Fruit fly (Drosophila melanogaster) whole organism, embryonic: Measurements from ENCODE around the gene Crg-1.
A peak's percentile ranks its signal among the peaks of the same experiment; 100 is the strongest.

Experiments
- Antp ChIP-seq: fragments of 200-800 bp; sonication (Bioruptor generic); optimal IDR thresholded peaks from 3 replicates; lab custom pipeline; 2016; ENCODE audit warnings: missing biosample characterization, missing genetic modification characterization
- CG10147 ChIP-seq: fragments of 200-800 bp; sonication (Bioruptor generic); optimal IDR thresholded peaks from 2 replicates; lab custom pipeline; 2019; ENCODE audit warnings: missing biosample characterization, mild to moderate bottlenecking, missing genetic modification characterization, moderate library complexity
- CG10209 ChIP-seq: fragments of 200-800 bp; sonication (Bioruptor generic); optimal IDR thresholded peaks from 3 replicates; lab custom pipeline; 2017; ENCODE audit warnings: missing biosample characterization, mild to moderate bottlenecking, missing genetic modification characterization, missing genetic modification reagents
- CG10462 ChIP-seq: fragments of 200-800 bp; sonication (Bioruptor generic); optimal IDR thresholded peaks from 2 replicates; lab custom pipeline; 2016; ENCODE audit warnings: missing biosample characterization, missing genetic modification characterization
- CG11398 ChIP-seq: fragments of 200-800 bp; sonication (Bioruptor generic); optimal IDR thresholded peaks from 2 replicates; lab custom pipeline; 2016; ENCODE audit warnings: missing biosample characterization, missing genetic modification characterization
- CG11696 ChIP-seq: fragments of 200-800 bp; sonication (Bioruptor generic); IDR thresholded peaks from 2 replicates; pipeline ENCODE4 v1.3.6; 2022; ENCODE audit warnings: missing biosample characterization, missing genetic modification characterization
- CG11723 ChIP-seq: fragments of 200-800 bp; sonication (Bioruptor generic); optimal IDR thresholded peaks from 2 replicates; lab custom pipeline; 2017; ENCODE audit warnings: missing biosample characterization, mild to moderate bottlenecking, missing genetic modification characterization
- CG12299 ChIP-seq: fragments of 200-800 bp; sonication (Bioruptor generic); optimal IDR thresholded peaks from 2 replicates; lab custom pipeline; 2018; ENCODE audit warnings: missing biosample characterization, mild to moderate bottlenecking, missing genetic modification characterization
- CG1233 ChIP-seq: fragments of 200-800 bp; sonication (Bioruptor generic); optimal IDR thresholded peaks from 4 replicates; lab custom pipeline; 2018; ENCODE audit warnings: missing biosample characterization, mild to moderate bottlenecking, missing genetic modification characterization
- CG13287 ChIP-seq: fragments of 200-800 bp; sonication (Bioruptor generic); IDR thresholded peaks from 2 replicates; pipeline ENCODE4 v1.3.6; 2022; ENCODE audit warnings: missing biosample characterization, missing genetic modification characterization; ENCODE audit not compliant: partially characterized antibody
- CG13775 ChIP-seq: fragments of 200-800 bp; sonication (Bioruptor generic); optimal IDR thresholded peaks from 3 replicates; lab custom pipeline; 2017; ENCODE audit warnings: missing biosample characterization, mild to moderate bottlenecking, missing genetic modification characterization
- CG14050 ChIP-seq: fragments of 200-800 bp; sonication (Bioruptor generic); IDR thresholded peaks from 3 replicates; pipeline ENCODE4 v1.3.6; 2022; ENCODE audit warnings: missing biosample characterization, missing genetic modification characterization
- CG14441 ChIP-seq: fragments of 200-800 bp; sonication (Bioruptor generic); IDR thresholded peaks from 2 replicates; pipeline ENCODE4 v1.3.6; 2022; ENCODE audit warnings: missing biosample characterization, missing genetic modification characterization
- CG15269 ChIP-seq: fragments of 200-800 bp; sonication (Bioruptor generic); optimal IDR thresholded peaks from 2 replicates; lab custom pipeline; 2018; ENCODE audit warnings: missing biosample characterization, mild to moderate bottlenecking, missing genetic modification characterization, moderate library complexity
- CG1602 ChIP-seq: fragments of 200-800 bp; sonication (Bioruptor generic); optimal IDR thresholded peaks from 3 replicates; lab custom pipeline; 2016; ENCODE audit warnings: missing biosample characterization, missing genetic modification characterization
- CG16813 ChIP-seq: fragments of 200-800 bp; sonication (Bioruptor generic); IDR thresholded peaks from 3 replicates; pipeline ENCODE4 v1.3.6; 2022; ENCODE audit warnings: missing biosample characterization, missing genetic modification characterization; ENCODE audit not compliant: partially characterized antibody
- CG3847 ChIP-seq: fragments of 200-800 bp; sonication (Bioruptor generic); IDR thresholded peaks from 2 replicates; pipeline ENCODE4 v1.3.6; 2022; ENCODE audit warnings: missing biosample characterization, missing genetic modification characterization
- CG3995 ChIP-seq: fragments of 200-800 bp; sonication (Bioruptor generic); optimal IDR thresholded peaks from 3 replicates; lab custom pipeline; 2016; ENCODE audit warnings: missing biosample characterization, missing genetic modification characterization
- CG4328 ChIP-seq: fragments of 200-800 bp; sonication (Bioruptor generic); optimal IDR thresholded peaks from 3 replicates; lab custom pipeline; 2017; ENCODE audit warnings: missing biosample characterization, missing genetic modification reagents, missing genetic modification characterization
- CG6689 ChIP-seq: fragments of 200-800 bp; sonication (Bioruptor generic); IDR thresholded peaks from 2 replicates; pipeline ENCODE4 v1.3.6; 2022; ENCODE audit warnings: missing biosample characterization, missing genetic modification characterization
- CG7556 ChIP-seq: fragments of 200-800 bp; sonication (Bioruptor generic); optimal IDR thresholded peaks from 2 replicates; lab custom pipeline; 2017; ENCODE audit warnings: missing biosample characterization, mild to moderate bottlenecking, missing genetic modification characterization
- CG7839 ChIP-seq: fragments of 200-800 bp; sonication (Bioruptor generic); optimal IDR thresholded peaks from 3 replicates; lab custom pipeline; 2018; ENCODE audit warnings: missing biosample characterization, mild to moderate bottlenecking, missing genetic modification characterization, moderate library complexity
- CG9609 ChIP-seq: fragments of 200-800 bp; sonication (Bioruptor generic); optimal IDR thresholded peaks from 3 replicates; lab custom pipeline; 2016; ENCODE audit warnings: missing biosample characterization, missing genetic modification characterization
- D19B ChIP-seq: fragments of 200-800 bp; sonication (Bioruptor generic); optimal IDR thresholded peaks from 2 replicates; lab custom pipeline; 2017; ENCODE audit warnings: missing biosample characterization, mild to moderate bottlenecking, missing genetic modification characterization
- Dref ChIP-seq: fragments of 200-800 bp; sonication (Bioruptor generic); IDR thresholded peaks from 2 replicates; pipeline ENCODE4 v1.3.6; 2022; ENCODE audit warnings: missing biosample characterization, missing genetic modification characterization
- Ets65A ChIP-seq: fragments of 200-800 bp; sonication (Bioruptor generic); peaks from one replicate; lab custom pipeline; 2016; ENCODE audit warnings: missing biosample characterization, missing genetic modification characterization
- HLHmδ ChIP-seq: fragments of 200-800 bp; sonication (Bioruptor generic); optimal IDR thresholded peaks from 2 replicates; lab custom pipeline; 2018; ENCODE audit warnings: missing biosample characterization, mild to moderate bottlenecking, missing genetic modification characterization, moderate library complexity
- Hr3 ChIP-seq: fragments of 200-800 bp; sonication (Bioruptor generic); optimal IDR thresholded peaks from 3 replicates; lab custom pipeline; 2016; ENCODE audit warnings: missing biosample characterization, missing genetic modification characterization
- Hr39 ChIP-seq: fragments of >200 bp; optimal IDR thresholded peaks from 2 replicates; lab custom pipeline; 2017
- Hsf ChIP-seq: fragments of 200-800 bp; sonication (Bioruptor generic); optimal IDR thresholded peaks from 3 replicates; lab custom pipeline; 2016; ENCODE audit warnings: missing biosample characterization, missing genetic modification characterization
- Lim3 ChIP-seq: fragments of 200-800 bp; sonication (Bioruptor generic); IDR thresholded peaks from 2 replicates; pipeline ENCODE4 v1.3.6; 2022; ENCODE audit warnings: missing biosample characterization, missing genetic modification characterization
- Med ChIP-seq: fragments of 200-800 bp; sonication (Bioruptor generic); peaks from one replicate; lab custom pipeline; 2016; ENCODE audit warnings: missing biosample characterization, missing genetic modification characterization, mild to moderate bottlenecking, inconsistent platforms, moderate library complexity
- NK7.1 ChIP-seq: fragments of 200-800 bp; sonication (Bioruptor generic); optimal IDR thresholded peaks from 3 replicates; lab custom pipeline; 2016; ENCODE audit warnings: missing biosample characterization, missing genetic modification characterization
- Oli ChIP-seq: fragments of 200-800 bp; sonication (Bioruptor generic); optimal IDR thresholded peaks from 2 replicates; lab custom pipeline; 2018; ENCODE audit warnings: missing biosample characterization, mild to moderate bottlenecking, missing genetic modification characterization, moderate library complexity
- Usf ChIP-seq: fragments of 200-800 bp; sonication (Bioruptor generic); optimal IDR thresholded peaks from 2 replicates; lab custom pipeline; 2017; ENCODE audit warnings: missing genotype, missing biosample characterization, missing genetic modification characterization
- amos ChIP-seq: fragments of 200-800 bp; sonication (Bioruptor generic); IDR thresholded peaks from 2 replicates; pipeline ENCODE4 v1.3.6; 2022; ENCODE audit warnings: missing biosample characterization, missing genetic modification characterization; ENCODE audit not compliant: partially characterized antibody
- aop ChIP-seq: fragments of 200-800 bp; sonication (Bioruptor generic); IDR thresholded peaks from 2 replicates; pipeline ENCODE4 v1.3.6; 2022; ENCODE audit warnings: missing biosample characterization, missing genetic modification characterization
- az2 ChIP-seq: fragments of 200-800 bp; sonication (Bioruptor generic); optimal IDR thresholded peaks from 3 replicates; lab custom pipeline; 2016; ENCODE audit warnings: missing biosample characterization, missing genetic modification characterization
- br ChIP-seq: fragments of >200 bp; optimal IDR thresholded peaks from 2 replicates; lab custom pipeline; 2017
- btn ChIP-seq: fragments of 200-800 bp; sonication (Bioruptor generic); optimal IDR thresholded peaks from 2 replicates; lab custom pipeline; 2016; ENCODE audit warnings: missing biosample characterization, missing genetic modification characterization
- croc ChIP-seq: fragments of 200-800 bp; sonication (Bioruptor generic); conservative IDR thresholded peaks from 3 replicates; pipeline ENCODE4 v1.3.6; 2022; ENCODE audit warnings: missing biosample characterization, missing genetic modification characterization
- dan ChIP-seq: fragments of 200-800 bp; sonication (Bioruptor generic); IDR thresholded peaks from 2 replicates; pipeline ENCODE4 v1.3.6; 2022; ENCODE audit warnings: missing biosample characterization, missing genetic modification characterization
- eve ChIP-seq, 2 experiments: fragments of >200 bp; optimal IDR thresholded peaks; 2 replicates each; lab custom pipeline; 2017; ENCODE audit warnings: missing biosample characterization in 2 of 2, missing genetic modification characterization in 2 of 2
- mirr ChIP-seq: fragments of 200-800 bp; sonication (Bioruptor generic); optimal IDR thresholded peaks from 3 replicates; lab custom pipeline; 2018; ENCODE audit warnings: missing biosample characterization, mild to moderate bottlenecking, missing genetic modification characterization
- peb ChIP-seq: fragments of 200-800 bp; sonication (Bioruptor generic); IDR thresholded peaks from 2 replicates; pipeline ENCODE4 v1.3.6; 2022; ENCODE audit warnings: missing biosample characterization, missing genetic modification characterization
- pzg ChIP-seq: fragments of 200-800 bp; sonication (Bioruptor generic); optimal IDR thresholded peaks from 3 replicates; lab custom pipeline; 2018; ENCODE audit warnings: missing biosample characterization, mild to moderate bottlenecking, missing genetic modification characterization, moderate library complexity
- seq ChIP-seq: fragments of 200-800 bp; sonication (Bioruptor generic); IDR thresholded peaks from 2 replicates; pipeline ENCODE4 v1.3.6; 2022; ENCODE audit warnings: missing biosample characterization, missing genetic modification characterization
- sna ChIP-seq: fragments of 200-800 bp; sonication (Bioruptor generic); IDR thresholded peaks from 2 replicates; pipeline ENCODE4 v1.3.6; 2022; ENCODE audit warnings: missing biosample characterization, missing genetic modification characterization; ENCODE audit not compliant: partially characterized antibody
- tna ChIP-seq: fragments of 200-800 bp; sonication (Bioruptor generic); IDR thresholded peaks from 2 replicates; pipeline ENCODE4 v1.3.6; 2022; ENCODE audit warnings: missing biosample characterization, missing genetic modification characterization; ENCODE audit not compliant: partially characterized antibody
- tup ChIP-seq: fragments of 200-800 bp; sonication (Bioruptor generic); optimal IDR thresholded peaks from 2 replicates; lab custom pipeline; 2016; ENCODE audit warnings: missing biosample characterization, mild to moderate bottlenecking, missing genetic modification characterization, moderate library complexity
- vnd ChIP-seq: fragments of 200-800 bp; sonication (Bioruptor generic); IDR thresholded peaks from 3 replicates; pipeline ENCODE4 v1.3.6; 2022; ENCODE audit warnings: missing biosample characterization, missing genetic modification characterization; ENCODE audit not compliant: partially characterized antibody
- zf30C ChIP-seq: fragments of 200-800 bp; sonication (Bioruptor generic); optimal IDR thresholded peaks from 3 replicates; lab custom pipeline; 2018; ENCODE audit warnings: missing biosample characterization, mild to moderate bottlenecking, missing genetic modification characterization

Crg-1 gene

dm6 chrX:3777236-3777635 lies 15.8 kb upstream of the Crg-1 start (continued):
- TF ChIP-seq amos (GFP tag; lab: Robert Waterston, UW), result no peak
- TF ChIP-seq mirr (GFP tag; lab: Kevin White, UChicago), result peak; percentile 92
- no peak for TF ChIP-seq Ets65A
- TF ChIP-seq peb (GFP tag; lab: Robert Waterston, UW), result 0 out of 2 replicates have a peak, but pooled peaks have one; percentile 11
- peak; percentile 11 for TF ChIP-seq Hr3 (GFP tag; lab: Kevin White, UChicago)
- TF ChIP-seq CG13775 (GFP tag; lab: Kevin White, UChicago), result no peak
- TF ChIP-seq Oli (tag; lab: Kevin White, UChicago), result no peak
- TF ChIP-seq sna (GFP tag; lab: Robert Waterston, UW), result no peak
- TF ChIP-seq CG10462 (GFP tag; lab: Kevin White, UChicago), result no peak
- no peak for TF ChIP-seq CG7839 (tag; lab: Kevin White, UChicago)
- peak; percentile 45 for TF ChIP-seq CG13287
- no peak for TF ChIP-seq az2
- no peak for TF ChIP-seq btn
- TF ChIP-seq CG10147 (GFP tag; lab: Kevin White, UChicago), result peak; percentile 12
- TF ChIP-seq seq, result no peak
- no peak for TF ChIP-seq br
- TF ChIP-seq CG7556 (GFP tag; lab: Kevin White, UChicago), result peak; percentile 28
- no peak for TF ChIP-seq CG14441
- TF ChIP-seq CG11696 (GFP tag; lab: Robert Waterston, UW), result no peak
- TF ChIP-seq tna (GFP tag; lab: Robert Waterston, UW), result no peak
- no peak for TF ChIP-seq Usf
- no peak for TF ChIP-seq CG16813 (GFP tag; lab: Robert Waterston, UW)
- no peak for TF ChIP-seq Hr39 (lab: Kevin White, UChicago)
- 0 out of 3 replicates have a peak, but pooled peaks have one; percentile 23 for TF ChIP-seq vnd (GFP tag; lab: Robert Waterston, UW)
- no peak for TF ChIP-seq D19B (GFP tag; lab: Kevin White, UChicago)
- no peak for TF ChIP-seq Lim3 (GFP tag; lab: Robert Waterston, UW)
- TF ChIP-seq CG3847 (GFP tag; lab: Robert Waterston, UW), result no peak
- TF ChIP-seq zf30C (GFP tag; lab: Kevin White, UChicago), result peak; percentile 49
- TF ChIP-seq tup (GFP tag; lab: Kevin White, UChicago), result no peak
- TF ChIP-seq CG14050 (GFP tag; lab: Robert Waterston, UW), result no peak
- no peak for TF ChIP-seq NK7.1 (GFP tag; lab: Kevin White, UChicago)
- no peak for TF ChIP-seq CG3995 (GFP tag; lab: Kevin White, UChicago)
- peak; percentile 37 for TF ChIP-seq CG9609
- no peak for TF ChIP-seq CG6689 (GFP tag; lab: Robert Waterston, UW)
- no peak for TF ChIP-seq aop (GFP tag; lab: Robert Waterston, UW)
- peak; percentile 55 for TF ChIP-seq CG11723 (GFP tag; lab: Kevin White, UChicago)
- peak; percentile 50 for TF ChIP-seq CG12299
- TF ChIP-seq CG11398, result peak; percentile 78
- TF ChIP-seq CG1233 (GFP tag; lab: Kevin White, UChicago), result peak; percentile 58
- TF ChIP-seq CG15269 (tag; lab: Kevin White, UChicago), result peak; percentile 30
- TF ChIP-seq CG4328 (GFP tag; lab: Kevin White, UChicago), result peak; percentile 72
- TF ChIP-seq CG10209 (GFP tag; lab: Kevin White, UChicago), result peak; percentile 73
- TF ChIP-seq CG1602 (GFP tag; lab: Kevin White, UChicago), result no peak
- TF ChIP-seq dan, result no peak
- TF ChIP-seq Hsf (GFP tag; lab: Kevin White, UChicago), result no peak
- TF ChIP-seq HLHmδ (GFP tag; lab: Kevin White, UChicago), result peak; percentile 95
- no peak for TF ChIP-seq Antp (GFP tag; lab: Kevin White, UChicago)
- no peak; the same call in 2 of the 3 replicates for TF ChIP-seq croc (GFP tag; lab: Robert Waterston, UW)
- TF ChIP-seq Dref, result no peak
- TF ChIP-seq eve (GFP tag; optimal IDR thresholded peaks at IDR 0.05; lab: Kevin White, UChicago), result no peak
- peak; percentile 91 for TF ChIP-seq Med (GFP tag; lab: Kevin White, UChicago)
- TF ChIP-seq pzg (GFP tag; lab: Kevin White, UChicago), result no peak
